Fruit fly (Drosophila melanogaster): ENCODE data around the gene Past1.

The Past1 gene

dm6 chr3R:12727944-12728649, 31.0 kb downstream of the Past1 start (continued):
- TF ChIP-seq CG11560 (tag; IDR thresholded peaks at IDR 0.05) (no peak), MESR4 (GFP tag; optimal IDR thresholded peaks at IDR 0.05) (no peak), zfh2 (GFP tag; optimal IDR thresholded peaks at IDR 0.05) (no peak), Nf-YA (GFP tag; IDR thresholded peaks at IDR 0.05) (no peak), CG9727 (GFP tag; optimal IDR thresholded peaks at IDR 0.05) (no peak), az2 (GFP tag; optimal IDR thresholded peaks at IDR 0.05) (peak; percentile 8), sna (GFP tag; IDR thresholded peaks at IDR 0.05; ENCODE audit: partially characterized antibody) (no peak), Taf1 (GFP tag; IDR thresholded peaks at IDR 0.05) (peak; percentile 24; the same call in 1 of the 2 replicates), ab (GFP tag; optimal IDR thresholded peaks at IDR 0.05) (no peak), gem (tag; optimal IDR thresholded peaks at IDR 0.05) (peak; percentile 39), CG8765 (GFP tag; IDR thresholded peaks at IDR 0.05) (no peak), Hmr (GFP tag; optimal IDR thresholded peaks at IDR 0.05) (peak; percentile 62), tup (GFP tag; optimal IDR thresholded peaks at IDR 0.05) (no peak), insv (GFP tag; optimal IDR thresholded peaks at IDR 0.05) (no peak), CG15269 (tag; optimal IDR thresholded peaks at IDR 0.05) (peak; percentile 49), jigr1 (GFP tag; IDR thresholded peaks at IDR 0.05) (peak; percentile 24; the same call in 1 of the 3 replicates), jumu (GFP tag; optimal IDR thresholded peaks at IDR 0.05) (no peak), Fer2 (tag; optimal IDR thresholded peaks at IDR 0.05) (no peak), oc (tag; optimal IDR thresholded peaks at IDR 0.05) (no peak), CG2875 (GFP tag; optimal IDR thresholded peaks at IDR 0.05) (no peak), emc (GFP tag; optimal IDR thresholded peaks at IDR 0.05) (no peak), PHDP (tag; optimal IDR thresholded peaks at IDR 0.05) (peak; percentile 21), Deaf1 (tag; optimal IDR thresholded peaks at IDR 0.05) (peak; percentile 71), Elba2 (GFP tag; optimal IDR thresholded peaks at IDR 0.05) (no peak), HHEX (GFP tag; optimal IDR thresholded peaks at IDR 0.05) (no peak), Sox102F (GFP tag; optimal IDR thresholded peaks at IDR 0.05) (peak; percentile 50), CG11696 (GFP tag; IDR thresholded peaks at IDR 0.05) (no peak), CG6654 (GFP tag; optimal IDR thresholded peaks at IDR 0.05) (peak; percentile 11), Hr78 (GFP tag; optimal IDR thresholded peaks at IDR 0.05) (no peak), CG11504 (tag; optimal IDR thresholded peaks at IDR 0.05) (peak; percentile 40), kay (GFP tag; optimal IDR thresholded peaks at IDR 0.05) (no peak), CG4820 (GFP tag; optimal IDR thresholded peaks at IDR 0.05) (no peak), dysf (GFP tag; IDR thresholded peaks at IDR 0.05) (peak; percentile 54; the same call in 2 of the 3 replicates), CG8924 (tag; optimal IDR thresholded peaks at IDR 0.05) (no peak), mirr (GFP tag; optimal IDR thresholded peaks at IDR 0.05) (no peak), CG10147 (GFP tag; optimal IDR thresholded peaks at IDR 0.05) (no peak), ac (GFP tag; optimal IDR thresholded peaks at IDR 0.05) (no peak), CG4328 (GFP tag; optimal IDR thresholded peaks at IDR 0.05) (no peak), CG12942 (GFP tag; optimal IDR thresholded peaks at IDR 0.05) (no peak), CG6683 (GFP tag; optimal IDR thresholded peaks at IDR 0.05) (no peak), hkb (optimal IDR thresholded peaks at IDR 0.05) (no peak), hkb (GFP tag; IDR thresholded peaks at IDR 0.05) (peak; percentile 24; the same call in 1 of the 2 replicates), ems (GFP tag; optimal IDR thresholded peaks at IDR 0.05) (no peak), CG5180 (GFP tag; optimal IDR thresholded peaks at IDR 0.05) (no peak), E2f2 (GFP tag; IDR thresholded peaks at IDR 0.05) (no peak), abd-A (tag; optimal IDR thresholded peaks at IDR 0.05) (peak; percentile 14), Meics (GFP tag; optimal IDR thresholded peaks at IDR 0.05) (peak; percentile 54), Mes4 (GFP tag; optimal IDR thresholded peaks at IDR 0.05) (no peak), NfI (GFP tag; optimal IDR thresholded peaks at IDR 0.05) (peak; percentile 23), CG10654 (GFP tag; optimal IDR thresholded peaks at IDR 0.05) (no peak)

All from whole organism, embryonic.